Worm (Caenorhabditis elegans) whole organism, young adult: ENCODE measurements around the gene F19C7.8.

Experiments
- B0035.1 ChIP-seq: sonication (generic microtip); optimal IDR thresholded peaks from 2 replicates; lab custom pipeline; 2016; ENCODE audit warnings: missing genetic modification characterization, mild to moderate bottlenecking, missing compliant biosample characterization, missing genotype, missing genetic modification reagents
- C06A6.2 ChIP-seq: fragments of 200-800 bp; sonication (Bioruptor generic); conservative IDR thresholded peaks from 2 replicates; pipeline ENCODE4 v1.3.6; 2022; ENCODE audit warnings: missing genetic modification characterization, missing compliant biosample characterization
- F39B2.1 ChIP-seq: fragments of 200-800 bp; sonication (Bioruptor generic); IDR thresholded peaks from 2 replicates; pipeline ENCODE4 v1.3.6; 2022; ENCODE audit warnings: missing genetic modification reagents, missing genetic modification characterization, missing compliant biosample characterization
- F55B11.4 ChIP-seq: sonication (generic microtip); optimal IDR thresholded peaks from 2 replicates; lab custom pipeline; 2016; ENCODE audit warnings: missing compliant biosample characterization, missing genetic modification characterization, borderline replicate concordance; ENCODE audit not compliant: insufficient read depth
- Y53F4B.3 ChIP-seq: fragments of 200-800 bp; sonication (Bioruptor generic); IDR thresholded peaks from 2 replicates; pipeline ENCODE4 v1.3.6; 2022; ENCODE audit warnings: missing genetic modification reagents, missing genetic modification characterization, missing compliant biosample characterization
- aptf-2 ChIP-seq: fragments of 200-800 bp; sonication (Bioruptor generic); conservative IDR thresholded peaks from 2 replicates; pipeline ENCODE4 v1.3.6; 2022; ENCODE audit warnings: missing genetic modification reagents, missing genetic modification characterization, missing compliant biosample characterization
- aptf-3 ChIP-seq: fragments of 200-800 bp; sonication (Bioruptor generic); IDR thresholded peaks from 2 replicates; pipeline ENCODE4 v1.3.6; 2022; ENCODE audit warnings: missing genetic modification characterization, missing compliant biosample characterization
- athp-1 ChIP-seq: sonication (generic microtip); optimal IDR thresholded peaks from 2 replicates; lab custom pipeline; 2017; ENCODE audit warnings: mild to moderate bottlenecking, missing genetic modification characterization, missing compliant biosample characterization
- attf-3 ChIP-seq: fragments of 200-800 bp; sonication (Bioruptor generic); conservative IDR thresholded peaks from 2 replicates; pipeline ENCODE4 v1.3.6; 2022; ENCODE audit warnings: missing genetic modification reagents, missing genetic modification characterization, missing compliant biosample characterization
- attf-5 ChIP-seq: fragments of 200-800 bp; sonication (Bioruptor generic); optimal IDR thresholded peaks from 2 replicates; lab custom pipeline; 2018; ENCODE audit warnings: mild to moderate bottlenecking, missing genetic modification characterization, missing compliant biosample characterization
- attf-6 ChIP-seq: fragments of 200-800 bp; sonication (Bioruptor generic); IDR thresholded peaks from 2 replicates; pipeline ENCODE4 v1.3.6; 2022; ENCODE audit warnings: missing genetic modification reagents, missing genetic modification characterization, missing compliant biosample characterization
- ccch-3 ChIP-seq: fragments of 200-800 bp; sonication (Bioruptor generic); optimal IDR thresholded peaks from 2 replicates; lab custom pipeline; 2018; ENCODE audit warnings: mild to moderate bottlenecking, missing genetic modification characterization, missing compliant biosample characterization
- ceh-58 ChIP-seq: fragments of 200-800 bp; sonication (Bioruptor generic); IDR thresholded peaks from 2 replicates; pipeline ENCODE4 v1.3.6; 2022; ENCODE audit warnings: missing genetic modification characterization, missing compliant biosample characterization
- chd-7 ChIP-seq: sonication (generic microtip); optimal IDR thresholded peaks from 2 replicates; lab custom pipeline; 2016; ENCODE audit warnings: mild to moderate bottlenecking, missing genetic modification characterization, moderate library complexity, missing compliant biosample characterization
- egl-18 ChIP-seq: fragments of 200-800 bp; sonication (Bioruptor generic); IDR thresholded peaks from 2 replicates; pipeline ENCODE4 v1.3.6; 2022; ENCODE audit warnings: missing genetic modification reagents, missing genetic modification characterization, missing compliant biosample characterization
- ekl-4 ChIP-seq: fragments of 200-800 bp; sonication (Bioruptor generic); IDR thresholded peaks from 2 replicates; pipeline ENCODE4 v1.3.6; 2022; ENCODE audit warnings: missing genetic modification reagents, missing genetic modification characterization, missing compliant biosample characterization
- ets-4 ChIP-seq: fragments of 200-800 bp; sonication (Bioruptor generic); optimal IDR thresholded peaks from 2 replicates; lab custom pipeline; 2018; ENCODE audit warnings: mild to moderate bottlenecking, missing genetic modification characterization, missing compliant biosample characterization
- fkh-3 ChIP-seq: sonication (generic microtip); optimal IDR thresholded peaks from 2 replicates; lab custom pipeline; 2016; ENCODE audit warnings: mild to moderate bottlenecking, missing genetic modification characterization, missing compliant biosample characterization
- him-1 ChIP-seq: sonication (generic microtip); optimal IDR thresholded peaks from 2 replicates; lab custom pipeline; 2016; ENCODE audit warnings: missing genotype, missing genetic modification reagents, missing genetic modification characterization, missing compliant biosample characterization
- hrde-1 ChIP-seq: sonication (generic microtip); optimal IDR thresholded peaks from 2 replicates; lab custom pipeline; 2016; ENCODE audit warnings: missing genetic modification characterization, mild to moderate bottlenecking, missing compliant biosample characterization, moderate library complexity, missing genotype, missing genetic modification reagents, borderline replicate concordance
- hsf-1 ChIP-seq: fragments of 200-800 bp; sonication (Bioruptor generic); IDR thresholded peaks from 2 replicates; pipeline ENCODE4 v1.3.6; 2022; ENCODE audit warnings: missing genetic modification reagents, missing genetic modification characterization, missing compliant biosample characterization
- lag-1 ChIP-seq: fragments of 200-800 bp; sonication (Bioruptor generic); IDR thresholded peaks from 2 replicates; pipeline ENCODE4 v1.3.6; 2022; ENCODE audit warnings: missing genetic modification reagents, missing genetic modification characterization, missing compliant biosample characterization
- lin-26 ChIP-seq: fragments of 200-800 bp; sonication (Bioruptor generic); IDR thresholded peaks from 2 replicates; pipeline ENCODE4 v1.3.6; 2022; ENCODE audit warnings: missing genetic modification reagents, missing genetic modification characterization, missing compliant biosample characterization
- lin-54 ChIP-seq: fragments of 200-800 bp; sonication (Bioruptor generic); optimal IDR thresholded peaks from 2 replicates; lab custom pipeline; 2018; ENCODE audit warnings: mild to moderate bottlenecking, missing genetic modification characterization, missing compliant biosample characterization
- lsy-27 ChIP-seq: sonication (generic microtip); optimal IDR thresholded peaks from 2 replicates; lab custom pipeline; 2017; ENCODE audit warnings: missing genetic modification characterization, mild to moderate bottlenecking, missing compliant biosample characterization, antibody characterized with exemption, missing genotype, borderline replicate concordance; ENCODE audit not compliant: insufficient read depth
- madf-3 ChIP-seq: fragments of 200-800 bp; sonication (Bioruptor generic); IDR thresholded peaks from 2 replicates; pipeline ENCODE4 v1.3.6; 2022; ENCODE audit warnings: missing genetic modification reagents, missing genetic modification characterization, missing compliant biosample characterization
- madf-8 ChIP-seq: fragments of 200-800 bp; sonication (Bioruptor generic); conservative IDR thresholded peaks from 2 replicates; pipeline ENCODE4 v1.3.6; 2022; ENCODE audit warnings: missing genetic modification reagents, missing genetic modification characterization, missing compliant biosample characterization
- nfya-2 ChIP-seq: fragments of 200-800 bp; sonication (Bioruptor generic); IDR thresholded peaks from 2 replicates; pipeline ENCODE4 v1.3.6; 2022; ENCODE audit warnings: missing genetic modification reagents, missing genetic modification characterization, missing compliant biosample characterization
- nhr-27 ChIP-seq: fragments of 200-800 bp; sonication (Bioruptor generic); optimal IDR thresholded peaks from 2 replicates; lab custom pipeline; 2018; ENCODE audit warnings: mild to moderate bottlenecking, missing genetic modification characterization, moderate library complexity, missing compliant biosample characterization
- nhr-80 ChIP-seq: sonication (generic microtip); optimal IDR thresholded peaks from 2 replicates; lab custom pipeline; 2016; ENCODE audit warnings: missing genetic modification characterization, missing compliant biosample characterization
- rcor-1 ChIP-seq: fragments of 200-800 bp; sonication (Bioruptor generic); IDR thresholded peaks from 2 replicates; pipeline ENCODE4 v1.3.6; 2022; ENCODE audit warnings: missing genetic modification reagents, missing genetic modification characterization, missing compliant biosample characterization
- rec-8 ChIP-seq, 2 experiments: sonication (generic microtip); optimal IDR thresholded peaks; 2 replicates each; lab custom pipeline; 2016; ENCODE audit warnings: mild to moderate bottlenecking in 2 of 2, missing genetic modification characterization in 2 of 2, missing genetic modification reagents in 2 of 2, missing genotype in 2 of 2, missing biosample characterization in 1 of 2, missing compliant biosample characterization in 1 of 2, moderate library complexity in 1 of 2
- rpc-1 ChIP-seq, 2 experiments: fragments of 150-350 bp in 1 of 2; sonication (generic microtip) in 1 of 2; optimal IDR thresholded peaks; 2 replicates each; lab custom pipeline; 2014 to 2018; ENCODE audit warnings: missing biosample characterization in 1 of 2, missing genetic modification characterization in 1 of 2, missing genetic modification reagents in 1 of 2, missing genotype in 1 of 2
- sdz-38 ChIP-seq: sonication (generic microtip); optimal IDR thresholded peaks from 2 replicates; lab custom pipeline; 2016; ENCODE audit warnings: missing genotype, missing genetic modification characterization, missing compliant biosample characterization
- snpc-1.1 ChIP-seq: sonication (generic microtip); optimal IDR thresholded peaks from 2 replicates; lab custom pipeline; 2017; ENCODE audit warnings: missing genetic modification characterization, mild to moderate bottlenecking, missing compliant biosample characterization, antibody characterized with exemption, moderate library complexity, missing genotype, missing genetic modification reagents; ENCODE audit not compliant: insufficient read depth
- snpc-3.4 ChIP-seq: sonication (generic microtip); optimal IDR thresholded peaks from 2 replicates; lab custom pipeline; 2017; ENCODE audit warnings: missing genetic modification characterization, mild to moderate bottlenecking, missing compliant biosample characterization, antibody characterized with exemption, moderate library complexity, missing genotype, missing genetic modification reagents
- zim-3 ChIP-seq: sonication (generic microtip); optimal IDR thresholded peaks from 2 replicates; lab custom pipeline; 2017; ENCODE audit warnings: mild to moderate bottlenecking, missing genetic modification characterization, moderate library complexity, missing compliant biosample characterization
- ztf-22 ChIP-seq: fragments of 200-800 bp; sonication (Bioruptor generic); optimal IDR thresholded peaks from 2 replicates; lab custom pipeline; 2018; ENCODE audit warnings: mild to moderate bottlenecking, missing genetic modification characterization, moderate library complexity, missing compliant biosample characterization
- ztf-28 ChIP-seq: fragments of 200-800 bp; sonication (Bioruptor generic); IDR thresholded peaks from 2 replicates; pipeline ENCODE4 v1.3.6; 2022; ENCODE audit warnings: missing genetic modification reagents, missing genetic modification characterization, missing compliant biosample characterization
- ztf-6 ChIP-seq: fragments of 200-800 bp; sonication (Bioruptor generic); IDR thresholded peaks from 2 replicates; pipeline ENCODE4 v1.3.6; 2022; ENCODE audit warnings: missing genetic modification reagents, missing genetic modification characterization, missing compliant biosample characterization

F19C7.8 gene

DNA sequence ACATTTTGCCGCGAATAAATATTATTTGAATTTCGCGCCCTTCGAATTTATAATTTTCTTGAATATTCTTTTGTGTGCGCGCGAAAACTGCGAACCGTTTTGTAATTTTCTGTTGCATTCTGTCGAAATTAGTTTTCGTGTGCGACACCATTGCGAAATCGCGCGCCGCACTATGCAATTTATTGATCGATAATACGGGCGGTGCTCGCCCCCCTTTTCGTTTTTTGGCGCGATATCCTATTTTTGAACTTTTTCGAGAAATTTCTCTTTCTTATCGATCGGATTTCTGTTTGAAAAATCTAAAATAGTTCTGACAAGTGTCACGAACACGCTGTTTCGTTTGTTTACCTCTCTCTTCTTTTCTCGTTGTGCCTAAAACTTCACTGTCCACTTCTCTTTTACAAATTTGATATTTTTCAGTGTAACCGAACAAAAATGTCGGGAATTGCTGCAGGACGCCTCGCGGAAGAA lies 12.8 kb upstream of the F19C7.8 start, which contains the start of gene ubc-9 (continued):
- no peak for TF ChIP-seq rec-8 (tag; optimal IDR thresholded peaks at IDR 0.05; lab: Kevin White, UChicago)
- TF ChIP-seq C06A6.2 (GFP tag; lab: Robert Waterston, UW): 0 out of 2 replicates have a peak, but pooled peaks have one; percentile 28
- peak; percentile 46 for TF ChIP-seq nhr-80
- peak; percentile 77 for TF ChIP-seq lin-26
- TF ChIP-seq B0035.1 (tag; lab: Kevin White, UChicago): no peak
- no peak for TF ChIP-seq ztf-6
- TF ChIP-seq lag-1 (GFP tag; lab: Robert Waterston, UW): no peak
- TF ChIP-seq attf-6: peak; percentile 53; the same call in 1 of the 2 replicates
- no peak for TF ChIP-seq ztf-22 (GFP tag; lab: Kevin White, UChicago)
- TF ChIP-seq nfya-2 (GFP tag; lab: Robert Waterston, UW): no peak
- no peak for TF ChIP-seq Y53F4B.3 (GFP tag; lab: Robert Waterston, UW)
- TF ChIP-seq aptf-2: no peak
- TF ChIP-seq ccch-3 (GFP tag; lab: Kevin White, UChicago): no peak
- TF ChIP-seq ceh-58: no peak
- no peak for TF ChIP-seq aptf-3
- no peak for TF ChIP-seq ztf-28
- no peak for TF ChIP-seq nhr-27 (tag; lab: Kevin White, UChicago)
- peak; percentile 79 for TF ChIP-seq snpc-3.4 (tag; lab: Kevin White, UChicago)
- TF ChIP-seq him-1: peak; percentile 18
- peak; percentile 89 for TF ChIP-seq ekl-4 (GFP tag; lab: Robert Waterston, UW)
- TF ChIP-seq chd-7 (tag; lab: Kevin White, UChicago): no peak
- TF ChIP-seq lsy-27 (tag; lab: Kevin White, UChicago): peak; percentile 75
- TF ChIP-seq F55B11.4 (tag; lab: Kevin White, UChicago): no peak
- peak; percentile 15 for TF ChIP-seq rpc-1 (optimal IDR thresholded peaks at IDR 0.05; lab: Kevin White, UChicago)
- no peak for TF ChIP-seq rpc-1 (tag; optimal IDR thresholded peaks at IDR 0.05; lab: Kevin White, UChicago)
- TF ChIP-seq attf-5: peak; percentile 92
- peak; percentile 74 for TF ChIP-seq athp-1 (tag; lab: Kevin White, UChicago)
- no peak for TF ChIP-seq snpc-1.1 (tag; lab: Kevin White, UChicago)
- peak; percentile 30 for TF ChIP-seq hrde-1 (tag; lab: Kevin White, UChicago)
- no peak for TF ChIP-seq egl-18 (GFP tag; lab: Robert Waterston, UW)
- peak; percentile 89 for TF ChIP-seq madf-3
- no peak for TF ChIP-seq attf-3 (GFP tag; lab: Robert Waterston, UW)
- peak; percentile 86 for TF ChIP-seq rcor-1 (GFP tag; lab: Robert Waterston, UW)
- no peak for TF ChIP-seq zim-3 (tag; lab: Kevin White, UChicago)
- TF ChIP-seq hsf-1: peak; percentile 95
- TF ChIP-seq ets-4 (GFP tag; lab: Kevin White, UChicago): no peak
- TF ChIP-seq sdz-38 (tag; lab: Kevin White, UChicago): no peak
- TF ChIP-seq madf-8 (GFP tag; lab: Robert Waterston, UW): peak; percentile 90
- TF ChIP-seq fkh-3: no peak

DNA sequence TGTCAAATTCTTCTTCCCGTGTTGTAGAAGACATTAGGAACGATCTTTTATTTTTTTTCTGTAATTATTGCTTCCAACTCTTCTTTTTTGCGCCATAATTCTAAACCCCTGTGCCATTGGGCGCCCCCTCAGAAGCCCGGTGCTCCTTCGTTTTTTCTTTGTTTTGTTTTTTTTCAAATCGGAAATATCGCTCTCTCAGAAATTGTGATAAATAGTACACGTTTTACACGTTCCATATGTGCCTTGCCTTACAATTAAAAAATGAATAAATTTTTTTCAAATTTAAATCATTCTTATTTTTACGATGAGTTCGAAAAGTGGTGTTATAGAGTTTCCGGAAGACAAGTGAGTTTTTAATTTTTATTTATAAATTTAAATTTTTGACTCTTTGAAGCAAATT lies 11.6 kb upstream of the F19C7.8 start, which contains the start of gene F29B9.7:
Gene F29B9.7, plus strand, starts transcription at position 301 of the 400 bp plus-strand sequence.
- TF ChIP-seq Y53F4B.3 (GFP tag; lab: Robert Waterston, UW) (no peak), F39B2.1 (GFP tag; lab: Robert Waterston, UW) (no peak), lin-54 (no peak)
- TF ChIP-seq, all 124 proteins: peak for 0
